Worm (Caenorhabditis elegans) whole organism, L2 larva: ENCODE results near the gene gst-2.

Source experiments
- C34F6.9 ChIP-seq: fragments of 150-350 bp; optimal IDR thresholded peaks from 2 replicates; lab custom pipeline; 2014; ENCODE audit warnings: missing biosample characterization, missing genetic modification characterization
- F13H6.1 ChIP-seq: sonication (generic microtip); optimal IDR thresholded peaks from 2 replicates; lab custom pipeline; 2016; ENCODE audit warnings: missing genetic modification characterization, missing compliant biosample characterization
- R02D3.7 ChIP-seq: fragments of 150-350 bp; optimal IDR thresholded peaks from 2 replicates; lab custom pipeline; 2014; ENCODE audit warnings: missing biosample characterization, missing genetic modification characterization
- Y55F3AM.14 ChIP-seq: fragments of 200-800 bp; sonication (Bioruptor generic); optimal IDR thresholded peaks from 2 replicates; lab custom pipeline; 2018; ENCODE audit warnings: mild to moderate bottlenecking, missing genetic modification characterization, missing compliant biosample characterization
- aly-2 ChIP-seq: fragments of 150-350 bp; optimal IDR thresholded peaks from 2 replicates; lab custom pipeline; 2014; ENCODE audit warnings: missing biosample characterization, missing genetic modification characterization
- ama-1 ChIP-seq: fragments of 150-350 bp; optimal IDR thresholded peaks from 2 replicates; lab custom pipeline; 2018; ENCODE audit warnings: inconsistent platforms
- blmp-1 ChIP-seq: sonication (generic microtip); optimal IDR thresholded peaks from 2 replicates; lab custom pipeline; 2017; ENCODE audit warnings: missing genetic modification characterization, mild to moderate bottlenecking, missing compliant biosample characterization, antibody characterized with exemption, moderate library complexity; ENCODE audit not compliant: insufficient read depth
- ceh-16 ChIP-seq: fragments of 150-350 bp; optimal IDR thresholded peaks from 2 replicates; lab custom pipeline; 2014; ENCODE audit warnings: missing biosample characterization, missing genetic modification characterization
- ceh-82 ChIP-seq: fragments of 150-350 bp; optimal IDR thresholded peaks from 2 replicates; lab custom pipeline; 2014; ENCODE audit warnings: missing biosample characterization, missing genetic modification characterization
- crh-2 ChIP-seq: sonication (generic microtip); optimal IDR thresholded peaks from 2 replicates; lab custom pipeline; 2017; ENCODE audit warnings: missing biosample characterization, missing genetic modification characterization
- dmd-4 ChIP-seq: sonication (generic microtip); optimal IDR thresholded peaks from 2 replicates; lab custom pipeline; 2017; ENCODE audit warnings: missing biosample characterization, missing genetic modification characterization
- egl-27 ChIP-seq: sonication (generic microtip); optimal IDR thresholded peaks from 3 replicates; lab custom pipeline; 2017; ENCODE audit warnings: missing biosample characterization, missing genetic modification reagents, missing genetic modification characterization
- elt-1 ChIP-seq: fragments of 150-350 bp; optimal IDR thresholded peaks from 2 replicates; lab custom pipeline; 2014; ENCODE audit warnings: missing biosample characterization, missing genetic modification characterization
- gmeb-1 ChIP-seq: fragments of 150-350 bp; optimal IDR thresholded peaks from 2 replicates; lab custom pipeline; 2014; ENCODE audit warnings: missing biosample characterization, missing genetic modification characterization
- lin-11 ChIP-seq: fragments of 150-350 bp; sonication (generic microtip); optimal IDR thresholded peaks from 2 replicates; lab custom pipeline; 2014; ENCODE audit warnings: missing biosample characterization, missing genetic modification characterization, inconsistent platforms, mixed read lengths
- lin-13 ChIP-seq: fragments of 150-350 bp; optimal IDR thresholded peaks from 2 replicates; lab custom pipeline; 2014; ENCODE audit warnings: missing biosample characterization, missing genetic modification reagents, missing genetic modification characterization
- lin-39 ChIP-seq: fragments of 150-350 bp; optimal IDR thresholded peaks from 2 replicates; lab custom pipeline; 2014; ENCODE audit warnings: missing biosample characterization, missing genetic modification reagents, missing genetic modification characterization
- lsy-2 ChIP-seq, 2 experiments: fragments of 150-350 bp in 1 of 2; sonication (generic microtip) in 1 of 2; optimal IDR thresholded peaks; 2 replicates each; lab custom pipeline; 2014 to 2017; ENCODE audit warnings: missing biosample characterization in 2 of 2, missing genetic modification characterization in 2 of 2
- mab-5 ChIP-seq: fragments of 150-350 bp; optimal IDR thresholded peaks from 2 replicates; lab custom pipeline; 2014; ENCODE audit warnings: missing biosample characterization, missing genetic modification characterization
- mdl-1 ChIP-seq, 2 experiments: fragments of 150-350 bp in 1 of 2; sonication (generic microtip) in 1 of 2; optimal IDR thresholded peaks; 2 replicates each; lab custom pipeline; 2017; ENCODE audit warnings: missing biosample characterization in 2 of 2, missing genetic modification characterization in 2 of 2
- nhr-10 ChIP-seq: sonication (generic microtip); optimal IDR thresholded peaks from 2 replicates; lab custom pipeline; 2017; ENCODE audit warnings: missing biosample characterization, missing genetic modification characterization
- nhr-12 ChIP-seq: fragments of 150-350 bp; optimal IDR thresholded peaks from 2 replicates; lab custom pipeline; 2014; ENCODE audit warnings: missing biosample characterization, missing genetic modification characterization
- nhr-21 ChIP-seq: fragments of 150-350 bp; optimal IDR thresholded peaks from 2 replicates; lab custom pipeline; 2014; ENCODE audit warnings: missing biosample characterization, missing genetic modification characterization
- nhr-23 ChIP-seq: fragments of 150-350 bp; optimal IDR thresholded peaks from 2 replicates; lab custom pipeline; 2014; ENCODE audit warnings: missing biosample characterization, missing genetic modification reagents, missing genetic modification characterization
- nhr-237 ChIP-seq: fragments of 150-350 bp; optimal IDR thresholded peaks from 2 replicates; lab custom pipeline; 2014; ENCODE audit warnings: missing biosample characterization, missing genetic modification characterization
- nhr-25 ChIP-seq: fragments of 150-350 bp; sonication (generic microtip); optimal IDR thresholded peaks from 3 replicates; lab custom pipeline; 2014; ENCODE audit warnings: missing biosample characterization, missing genetic modification characterization
- nhr-6 ChIP-seq: fragments of 150-350 bp; optimal IDR thresholded peaks from 2 replicates; lab custom pipeline; 2014; ENCODE audit warnings: missing biosample characterization, missing genetic modification characterization
- nhr-77 ChIP-seq: fragments of 150-350 bp; optimal IDR thresholded peaks from 2 replicates; lab custom pipeline; 2014; ENCODE audit warnings: missing biosample characterization, missing genetic modification characterization
- peb-1 ChIP-seq: fragments of 150-350 bp; optimal IDR thresholded peaks from 2 replicates; lab custom pipeline; 2014; ENCODE audit warnings: missing biosample characterization, missing genetic modification characterization
- sem-4 ChIP-seq: fragments of 150-350 bp; optimal IDR thresholded peaks from 2 replicates; lab custom pipeline; 2014; ENCODE audit warnings: missing biosample characterization, missing genetic modification reagents, missing genetic modification characterization
- skn-1 ChIP-seq: sonication (generic microtip); optimal IDR thresholded peaks from 2 replicates; lab custom pipeline; 2017; ENCODE audit warnings: missing biosample characterization, missing genetic modification characterization
- sma-3 ChIP-seq: sonication (generic microtip); optimal IDR thresholded peaks from 2 replicates; lab custom pipeline; 2016; ENCODE audit warnings: missing genetic modification reagents, missing genetic modification characterization, missing compliant biosample characterization
- snpc-4 ChIP-seq: fragments of 150-350 bp; optimal IDR thresholded peaks from 2 replicates; lab custom pipeline; 2014; ENCODE audit warnings: missing biosample characterization, missing genetic modification characterization
- unc-39 ChIP-seq: fragments of 150-350 bp; optimal IDR thresholded peaks from 2 replicates; lab custom pipeline; 2014; ENCODE audit warnings: missing biosample characterization, missing genetic modification characterization
- unc-62 ChIP-seq: fragments of 150-350 bp; optimal IDR thresholded peaks from 2 replicates; lab custom pipeline; 2014; ENCODE audit warnings: missing biosample characterization, missing genetic modification reagents, missing genetic modification characterization
- zag-1 ChIP-seq: fragments of 150-350 bp; optimal IDR thresholded peaks from 2 replicates; lab custom pipeline; 2014; ENCODE audit warnings: missing biosample characterization, missing genetic modification characterization
- ztf-11 ChIP-seq: sonication (generic microtip); optimal IDR thresholded peaks from 2 replicates; lab custom pipeline; 2017; ENCODE audit warnings: missing biosample characterization, missing genetic modification characterization
- ztf-4 ChIP-seq: fragments of 150-350 bp; optimal IDR thresholded peaks from 2 replicates; lab custom pipeline; 2014; ENCODE audit warnings: missing biosample characterization, missing genetic modification characterization

The gst-2 gene

DNA sequence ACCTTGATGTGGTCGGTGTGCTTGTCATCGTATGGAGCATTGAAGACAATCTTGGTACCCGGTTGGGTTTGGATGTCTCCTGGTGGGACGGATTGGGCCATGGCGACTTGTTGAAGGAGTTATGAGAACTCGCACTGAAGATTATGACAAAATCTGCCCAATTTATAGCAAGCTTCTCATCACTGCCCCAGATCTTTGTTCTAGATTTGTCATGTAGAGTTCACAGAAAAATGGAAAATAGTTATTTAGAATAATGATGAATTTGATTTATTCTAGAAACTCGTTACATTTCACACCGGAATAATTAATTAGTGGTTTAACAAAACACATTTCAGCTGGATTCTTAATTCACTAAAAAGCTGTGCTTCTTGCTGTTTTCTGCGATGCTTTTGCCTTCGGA, 1.8 kb upstream of the gst-2 start, which contains the start of gene msp-38:
Gene msp-38, minus strand, starts transcription at position 101 of the 400 bp plus-strand sequence.
- no peak for TF ChIP-seq mab-5 (tag; lab: Kevin White, UChicago)
- TF ChIP-seq C34F6.9 (tag; lab: Kevin White, UChicago): no peak

DNA sequence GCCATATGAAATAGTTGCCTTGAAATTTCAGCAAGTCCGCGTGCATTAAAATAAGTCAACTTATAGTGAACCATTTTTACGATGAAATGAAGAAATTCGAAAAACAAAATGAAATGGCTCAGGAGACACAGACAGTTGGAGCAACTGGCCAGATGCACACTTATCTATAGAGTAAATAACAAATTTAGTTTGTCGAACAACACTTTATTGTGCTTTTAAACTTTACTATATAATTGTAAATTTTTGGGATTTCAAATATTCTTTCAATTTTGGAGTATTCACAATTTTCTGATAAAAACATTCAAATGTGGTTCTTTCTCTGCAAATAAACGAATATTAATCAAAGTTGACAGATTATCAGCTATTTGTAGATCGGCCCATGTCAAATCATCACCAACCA, 1.7 kb downstream of the gst-2 start, which contains the start of gene gst-3:
Gene gst-3, minus strand, starts transcription at position 101 of the 400 bp plus-strand sequence.
- TF ChIP-seq ceh-16 (tag; lab: Kevin White, UChicago) (no peak), lin-39 (tag; lab: Kevin White, UChicago) (no peak), ceh-82 (no peak), dmd-4 (tag; lab: Kevin White, UChicago) (no peak), nhr-23 (no peak), C34F6.9 (tag; lab: Kevin White, UChicago) (no peak), nhr-237 (tag; lab: Kevin White, UChicago) (no peak), elt-1 (tag; lab: Kevin White, UChicago) (no peak), skn-1 (tag; lab: Kevin White, UChicago) (no peak), nhr-6 (tag; lab: Kevin White, UChicago) (no peak), nhr-25 (tag; lab: Kevin White, UChicago) (no peak), ama-1 (no peak), lsy-2 (tag; optimal IDR thresholded peaks at IDR 0.05; lab: Kevin White, UChicago) (no peak), gmeb-1 (tag; lab: Kevin White, UChicago) (no peak), nhr-21 (no peak), blmp-1 (tag; lab: Kevin White, UChicago) (no peak)

- TF ChIP-seq ama-1: no peak
- TF ChIP-seq lin-11 (tag; lab: Kevin White, UChicago): no peak
- TF ChIP-seq lin-13 (GFP tag; lab: Kevin White, UChicago): no peak
- TF ChIP-seq nhr-10 (tag; lab: Kevin White, UChicago): no peak
- TF ChIP-seq ztf-4 (tag; lab: Kevin White, UChicago): no peak
- no peak for TF ChIP-seq lsy-2 (tag; optimal IDR thresholded peaks at IDR 0.05; lab: Kevin White, UChicago)
- TF ChIP-seq unc-39 (tag; lab: Kevin White, UChicago): no peak
- TF ChIP-seq nhr-25 (tag; lab: Kevin White, UChicago): no peak
- TF ChIP-seq, all 48 proteins: peak for 0
Observed at ce11 chrIV:10137804-10138203, 4.1 kb downstream of the gst-2 start, which contains the start of gene K08F4.12. TSS of gene K08F4.12 (plus strand) at chrIV:10138104.

DNA sequence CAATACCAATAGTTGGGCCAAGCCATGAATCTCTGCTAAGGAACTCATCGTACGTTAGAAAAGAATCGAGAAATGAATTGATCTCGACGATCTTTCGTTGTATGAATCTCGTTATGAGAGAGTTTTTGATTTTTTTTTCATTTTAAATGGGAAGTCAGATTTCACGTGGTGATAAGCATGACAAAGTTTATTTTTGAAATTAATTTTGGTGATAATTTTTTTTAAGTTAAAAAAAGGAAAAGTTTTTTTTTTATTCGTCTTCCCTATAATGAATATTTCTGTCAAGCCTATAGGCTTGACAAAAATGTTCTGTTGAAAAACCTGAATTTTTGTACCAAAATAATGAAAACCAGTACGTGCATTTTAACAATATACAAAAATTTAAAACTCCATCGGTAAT, 6.0 kb downstream of the gst-2 start, which contains the start of gene K08F4.5:
Gene K08F4.5, minus strand, starts transcription at position 101 of the 400 bp plus-strand sequence.
- TF ChIP-seq ztf-11 (tag; lab: Kevin White, UChicago) (no peak), aly-2 (no peak), sma-3 (GFP tag; lab: Kevin White, UChicago) (no peak), nhr-6 (tag; lab: Kevin White, UChicago) (no peak), nhr-12 (tag; lab: Kevin White, UChicago) (no peak), dmd-4 (tag; lab: Kevin White, UChicago) (no peak), nhr-77 (tag; lab: Kevin White, UChicago) (no peak), gmeb-1 (tag; lab: Kevin White, UChicago) (no peak), nhr-25 (tag; lab: Kevin White, UChicago) (no peak), lin-11 (tag; lab: Kevin White, UChicago) (no peak), blmp-1 (tag; lab: Kevin White, UChicago) (no peak), R02D3.7 (tag; lab: Kevin White, UChicago) (no peak), F13H6.1 (no peak), mab-5 (tag; lab: Kevin White, UChicago) (no peak), peb-1 (no peak), zag-1 (tag; lab: Kevin White, UChicago) (no peak), ceh-82 (no peak), Y55F3AM.14 (GFP tag; lab: Kevin White, UChicago) (no peak)

DNA sequence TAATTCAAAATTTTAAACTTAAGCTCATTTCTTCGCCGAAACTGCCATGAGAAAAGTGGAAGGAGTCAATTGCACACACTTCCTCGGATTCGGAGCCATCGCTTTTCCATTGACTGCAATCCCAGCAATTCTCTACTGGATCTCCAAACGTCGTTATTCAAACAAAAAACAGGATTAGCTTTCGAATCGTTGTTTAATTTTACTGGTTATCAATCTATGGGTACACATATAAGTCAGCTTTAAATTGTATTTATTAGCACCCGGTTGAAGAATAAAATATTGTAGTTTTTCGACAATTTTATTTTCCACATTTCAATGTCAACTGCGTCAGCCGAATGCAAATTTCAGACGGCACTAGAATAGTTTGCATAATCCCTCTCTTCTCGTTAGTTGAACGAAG, 11.9 kb downstream of the gst-2 start, which contains the start of gene glt-3:
Gene glt-3, plus strand, starts transcription at position 301 of the 400 bp plus-strand sequence.
- TF ChIP-seq nhr-77 (tag; lab: Kevin White, UChicago) (no peak), F13H6.1 (no peak), sem-4 (tag; lab: Kevin White, UChicago) (no peak), mab-5 (tag; lab: Kevin White, UChicago) (no peak), ztf-11 (tag; lab: Kevin White, UChicago) (no peak), nhr-23 (no peak), egl-27 (tag; lab: Kevin White, UChicago) (no peak), zag-1 (tag; lab: Kevin White, UChicago) (no peak), unc-62 (GFP tag; lab: Kevin White, UChicago) (no peak), snpc-4 (no peak), blmp-1 (tag; lab: Kevin White, UChicago) (no peak), dmd-4 (tag; lab: Kevin White, UChicago) (no peak), mdl-1 (tag; optimal IDR thresholded peaks at IDR 0.05; lab: Kevin White, UChicago) (no peak), nhr-21 (no peak), crh-2 (no peak)
